Fruit fly (Drosophila melanogaster) whole organism, embryonic: ENCODE measurements around the gene CG6415.

Experiments
- CG10565 ChIP-seq: fragments of 200-800 bp; sonication (Bioruptor generic); optimal IDR thresholded peaks from 3 replicates; lab custom pipeline; 2016; ENCODE audit warnings: missing biosample characterization, mild to moderate bottlenecking, missing genetic modification characterization
- CG4617 ChIP-seq: fragments of 200-800 bp; sonication (Bioruptor generic); optimal IDR thresholded peaks from 3 replicates; lab custom pipeline; 2016; ENCODE audit warnings: missing biosample characterization, missing genetic modification characterization, borderline replicate concordance
- Dbx ChIP-seq: fragments of 200-800 bp; sonication (Bioruptor generic); IDR thresholded peaks from 3 replicates; pipeline ENCODE4 v1.3.6; 2022; ENCODE audit warnings: missing biosample characterization, missing genetic modification characterization
- ash1 ChIP-seq: fragments of 200-800 bp; sonication (Bioruptor generic); optimal IDR thresholded peaks from 2 replicates; lab custom pipeline; 2018; ENCODE audit warnings: missing biosample characterization, mild to moderate bottlenecking, missing genetic modification characterization
- dysf ChIP-seq: fragments of 200-800 bp; sonication (Bioruptor generic); IDR thresholded peaks from 3 replicates; pipeline ENCODE4 v1.3.6; 2022; ENCODE audit warnings: missing biosample characterization, missing genetic modification characterization
- kay ChIP-seq: fragments of 200-800 bp; sonication (Bioruptor generic); optimal IDR thresholded peaks from 2 replicates; lab custom pipeline; 2016; ENCODE audit warnings: missing biosample characterization, missing genetic modification characterization

DNA sequence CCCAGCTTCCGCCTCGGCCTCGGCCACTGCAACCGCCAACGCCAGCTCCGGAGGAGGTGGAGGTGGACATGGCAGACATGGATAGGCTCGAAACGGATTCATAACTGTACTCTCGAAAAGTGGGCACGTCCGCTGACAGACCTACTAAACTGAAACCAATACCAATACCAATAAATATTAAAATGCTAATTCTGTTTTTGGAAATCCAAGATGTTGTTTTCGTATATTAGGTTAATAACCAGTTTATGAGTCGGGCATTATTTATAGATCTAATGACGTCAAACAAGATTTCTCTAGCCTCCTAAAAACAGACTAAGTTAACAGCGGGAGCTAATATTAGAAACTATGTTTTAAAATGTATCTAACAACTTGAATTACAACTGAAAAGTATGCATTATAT, 21.2 kb upstream of the CG6415 start:
- TF ChIP-seq ash1 (GFP tag; lab: Kevin White, UChicago) (no peak), Dbx (GFP tag; lab: Robert Waterston, UW) (no peak), CG4617 (no peak), CG10565 (no peak), kay (GFP tag; lab: Kevin White, UChicago) (no peak), dysf (no peak)
